Fruit fly (Drosophila melanogaster) whole organism, embryonic: ENCODE results near the gene bb8.

ENCODE experiments used
- Atf-2 ChIP-seq: fragments of 200-800 bp; sonication (Bioruptor generic); optimal IDR thresholded peaks from 2 replicates; lab custom pipeline; 2016; ENCODE audit warnings: missing biosample characterization, missing genetic modification characterization
- Bgb ChIP-seq: fragments of 200-800 bp; sonication (Bioruptor generic); IDR thresholded peaks from 2 replicates; pipeline ENCODE4 v1.3.6; 2022; ENCODE audit warnings: missing biosample characterization, missing genetic modification characterization; ENCODE audit not compliant: partially characterized antibody
- CG10147 ChIP-seq: fragments of 200-800 bp; sonication (Bioruptor generic); optimal IDR thresholded peaks from 2 replicates; lab custom pipeline; 2019; ENCODE audit warnings: missing biosample characterization, mild to moderate bottlenecking, missing genetic modification characterization, moderate library complexity
- CG1024 ChIP-seq: fragments of 200-800 bp; sonication (Bioruptor generic); IDR thresholded peaks from 2 replicates; pipeline ENCODE4 v1.3.6; 2022; ENCODE audit warnings: missing biosample characterization, missing genetic modification characterization
- CG11723 ChIP-seq: fragments of 200-800 bp; sonication (Bioruptor generic); optimal IDR thresholded peaks from 2 replicates; lab custom pipeline; 2017; ENCODE audit warnings: missing biosample characterization, mild to moderate bottlenecking, missing genetic modification characterization
- CG12236 ChIP-seq: fragments of 200-800 bp; sonication (Bioruptor generic); optimal IDR thresholded peaks from 2 replicates; lab custom pipeline; 2016; ENCODE audit warnings: missing biosample characterization, missing genetic modification characterization
- CG13296 ChIP-seq: fragments of 200-800 bp; sonication (Bioruptor generic); optimal IDR thresholded peaks from 3 replicates; lab custom pipeline; 2018; ENCODE audit warnings: missing biosample characterization, mild to moderate bottlenecking, missing genetic modification characterization
- CG13624 ChIP-seq: fragments of 200-800 bp; sonication (Bioruptor generic); optimal IDR thresholded peaks from 2 replicates; lab custom pipeline; 2016; ENCODE audit warnings: missing biosample characterization, missing genetic modification characterization
- CG1602 ChIP-seq: fragments of 200-800 bp; sonication (Bioruptor generic); optimal IDR thresholded peaks from 3 replicates; lab custom pipeline; 2016; ENCODE audit warnings: missing biosample characterization, missing genetic modification characterization
- CG17328 ChIP-seq: fragments of 200-800 bp; sonication (Bioruptor generic); IDR thresholded peaks from 2 replicates; pipeline ENCODE4 v1.3.6; 2022; ENCODE audit warnings: missing biosample characterization, missing genetic modification characterization
- CG17385 ChIP-seq: fragments of 200-800 bp; sonication (Bioruptor generic); optimal IDR thresholded peaks from 3 replicates; lab custom pipeline; 2018; ENCODE audit warnings: missing biosample characterization, mild to moderate bottlenecking, missing genetic modification characterization
- CG17612 ChIP-seq: fragments of 200-800 bp; sonication (Bioruptor generic); IDR thresholded peaks from 2 replicates; pipeline ENCODE4 v1.3.6; 2022; ENCODE audit warnings: missing biosample characterization, missing genetic modification characterization
- CG18599 ChIP-seq: fragments of 200-800 bp; sonication (Bioruptor generic); optimal IDR thresholded peaks from 3 replicates; lab custom pipeline; 2017; ENCODE audit warnings: missing biosample characterization, missing genetic modification characterization, mild to moderate bottlenecking, moderate library complexity, missing genetic modification reagents
- CG3281 ChIP-seq: fragments of 200-800 bp; sonication (Bioruptor generic); optimal IDR thresholded peaks from 3 replicates; lab custom pipeline; 2017; ENCODE audit warnings: missing biosample characterization, mild to moderate bottlenecking, missing genetic modification characterization
- CG3847 ChIP-seq: fragments of 200-800 bp; sonication (Bioruptor generic); IDR thresholded peaks from 2 replicates; pipeline ENCODE4 v1.3.6; 2022; ENCODE audit warnings: missing biosample characterization, missing genetic modification characterization
- CG4617 ChIP-seq: fragments of 200-800 bp; sonication (Bioruptor generic); optimal IDR thresholded peaks from 3 replicates; lab custom pipeline; 2016; ENCODE audit warnings: missing biosample characterization, missing genetic modification characterization, borderline replicate concordance
- CG7556 ChIP-seq: fragments of 200-800 bp; sonication (Bioruptor generic); optimal IDR thresholded peaks from 2 replicates; lab custom pipeline; 2017; ENCODE audit warnings: missing biosample characterization, mild to moderate bottlenecking, missing genetic modification characterization
- CG7786 ChIP-seq: fragments of 200-800 bp; sonication (Bioruptor generic); optimal IDR thresholded peaks from 2 replicates; lab custom pipeline; 2016; ENCODE audit warnings: missing biosample characterization, missing genetic modification characterization
- CG7963 ChIP-seq: fragments of 200-800 bp; sonication (Bioruptor generic); IDR thresholded peaks from 3 replicates; pipeline ENCODE4 v1.3.6; 2022; ENCODE audit warnings: missing biosample characterization, missing genetic modification characterization; ENCODE audit not compliant: partially characterized antibody
- CG8924 ChIP-seq: fragments of 200-800 bp; optimal IDR thresholded peaks from 3 replicates; lab custom pipeline; 2019; ENCODE audit warnings: missing biosample characterization, mild to moderate bottlenecking, missing genetic modification characterization, moderate library complexity
- CG9727 ChIP-seq: fragments of 200-800 bp; sonication (Bioruptor generic); optimal IDR thresholded peaks from 3 replicates; lab custom pipeline; 2017; ENCODE audit warnings: missing biosample characterization, mild to moderate bottlenecking, missing genetic modification characterization
- Dbx ChIP-seq: fragments of 200-800 bp; sonication (Bioruptor generic); IDR thresholded peaks from 3 replicates; pipeline ENCODE4 v1.3.6; 2022; ENCODE audit warnings: missing biosample characterization, missing genetic modification characterization
- Dip3 ChIP-seq: fragments of 200-800 bp; sonication (Bioruptor generic); optimal IDR thresholded peaks from 3 replicates; lab custom pipeline; 2016; ENCODE audit warnings: missing biosample characterization, missing genetic modification characterization
- E2f2 ChIP-seq: fragments of 200-800 bp; sonication (Bioruptor generic); IDR thresholded peaks from 2 replicates; pipeline ENCODE4 v1.3.6; 2022; ENCODE audit warnings: missing biosample characterization, missing genetic modification characterization
- Lim3 ChIP-seq: fragments of 200-800 bp; sonication (Bioruptor generic); IDR thresholded peaks from 2 replicates; pipeline ENCODE4 v1.3.6; 2022; ENCODE audit warnings: missing biosample characterization, missing genetic modification characterization
- Mad ChIP-seq: fragments of 200-800 bp; sonication (Bioruptor generic); optimal IDR thresholded peaks from 2 replicates; lab custom pipeline; 2016; ENCODE audit warnings: missing biosample characterization, missing genetic modification characterization
- NfI ChIP-seq: fragments of 200-800 bp; sonication (Bioruptor generic); optimal IDR thresholded peaks from 3 replicates; lab custom pipeline; 2018; ENCODE audit warnings: missing biosample characterization, mild to moderate bottlenecking, missing genetic modification characterization, moderate library complexity
- Six4 ChIP-seq: fragments of 200-800 bp; sonication (Bioruptor generic); optimal IDR thresholded peaks from 2 replicates; lab custom pipeline; 2016; ENCODE audit warnings: missing biosample characterization, missing genetic modification characterization
- Sox100B ChIP-seq: fragments of 200-800 bp; sonication (Bioruptor generic); optimal IDR thresholded peaks from 3 replicates; lab custom pipeline; 2018; ENCODE audit warnings: missing biosample characterization, mild to moderate bottlenecking, missing genetic modification characterization
- Spps ChIP-seq: fragments of 200-800 bp; sonication (Bioruptor generic); optimal IDR thresholded peaks from 2 replicates; lab custom pipeline; 2018; ENCODE audit warnings: missing biosample characterization, mild to moderate bottlenecking, missing genetic modification characterization
- YL-1 ChIP-seq: fragments of 200-800 bp; sonication (Bioruptor generic); optimal IDR thresholded peaks from 3 replicates; lab custom pipeline; 2017; ENCODE audit warnings: missing biosample characterization, mild to moderate bottlenecking, missing genetic modification characterization
- ac ChIP-seq: fragments of 200-800 bp; sonication (Bioruptor generic); optimal IDR thresholded peaks from 3 replicates; lab custom pipeline; 2017; ENCODE audit warnings: missing biosample characterization, mild to moderate bottlenecking, missing genetic modification characterization
- btn ChIP-seq: fragments of 200-800 bp; sonication (Bioruptor generic); optimal IDR thresholded peaks from 2 replicates; lab custom pipeline; 2016; ENCODE audit warnings: missing biosample characterization, missing genetic modification characterization
- corto ChIP-seq: fragments of 200-800 bp; sonication (Bioruptor generic); optimal IDR thresholded peaks from 2 replicates; lab custom pipeline; 2016; ENCODE audit warnings: missing biosample characterization, mild to moderate bottlenecking, missing genetic modification characterization, moderate library complexity
- ewg ChIP-seq: fragments of 200-800 bp; sonication (Bioruptor generic); optimal IDR thresholded peaks from 3 replicates; lab custom pipeline; 2017; ENCODE audit warnings: mild to moderate bottlenecking, missing biosample characterization, missing genetic modification reagents, missing genetic modification characterization
- fd3F ChIP-seq: fragments of 200-800 bp; sonication (Bioruptor generic); optimal IDR thresholded peaks from 2 replicates; lab custom pipeline; 2018; ENCODE audit warnings: missing biosample characterization, mild to moderate bottlenecking, missing genetic modification characterization, moderate library complexity
- fru ChIP-seq: fragments of >200 bp; optimal IDR thresholded peaks from 2 replicates; lab custom pipeline; 2017
- maf-S ChIP-seq: fragments of 200-800 bp; sonication (Bioruptor generic); optimal IDR thresholded peaks from 2 replicates; lab custom pipeline; 2016; ENCODE audit warnings: missing biosample characterization, missing genetic modification characterization
- nerfin-2 ChIP-seq: fragments of 200-800 bp; sonication (Bioruptor generic); IDR thresholded peaks from 2 replicates; pipeline ENCODE4 v1.3.6; 2022; ENCODE audit warnings: missing biosample characterization, missing genetic modification characterization; ENCODE audit not compliant: partially characterized antibody
- org-1 ChIP-seq: fragments of 200-800 bp; sonication (Bioruptor generic); optimal IDR thresholded peaks from 2 replicates; lab custom pipeline; 2017; ENCODE audit warnings: missing biosample characterization, missing genetic modification characterization
- otp ChIP-seq: fragments of 200-800 bp; sonication (Bioruptor generic); IDR thresholded peaks from 3 replicates; pipeline ENCODE4, ENCODE4 v1.3.6; 2022; ENCODE audit warnings: missing biosample characterization, missing genetic modification characterization
- sc ChIP-seq, 3 experiments: fragments of >200 bp in 2 of 3; fragments of 200-800 bp in 1 of 3; sonication (Bioruptor generic) in 1 of 3; optimal IDR thresholded peaks; 2 replicates in 2 of 3; 3 replicates in 1 of 3; lab custom pipeline; 2017; ENCODE audit warnings: mild to moderate bottlenecking in 1 of 3, missing biosample characterization in 1 of 3, missing genetic modification characterization in 1 of 3, missing genetic modification reagents in 1 of 3
- sens ChIP-seq: fragments of 200-800 bp; sonication (Bioruptor generic); peaks from one replicate; lab custom pipeline; 2016; ENCODE audit warnings: missing biosample characterization, missing genetic modification characterization
- seq ChIP-seq: fragments of 200-800 bp; sonication (Bioruptor generic); IDR thresholded peaks from 2 replicates; pipeline ENCODE4 v1.3.6; 2022; ENCODE audit warnings: missing biosample characterization, missing genetic modification characterization
- shn ChIP-seq: fragments of 200-800 bp; sonication (Bioruptor generic); optimal IDR thresholded peaks from 3 replicates; lab custom pipeline; 2016; ENCODE audit warnings: missing biosample characterization, missing genetic modification characterization
- sima ChIP-seq: fragments of 200-800 bp; sonication (Bioruptor generic); optimal IDR thresholded peaks from 2 replicates; lab custom pipeline; 2016; ENCODE audit warnings: missing biosample characterization, missing genetic modification characterization
- ssp ChIP-seq: fragments of 200-800 bp; sonication (Bioruptor generic); IDR thresholded peaks from 2 replicates; pipeline ENCODE4 v1.3.6; 2022; ENCODE audit warnings: missing biosample characterization, missing genetic modification characterization
- tap ChIP-seq: fragments of 200-800 bp; optimal IDR thresholded peaks from 3 replicates; lab custom pipeline; 2019; ENCODE audit warnings: missing biosample characterization, mild to moderate bottlenecking, missing genetic modification characterization, moderate library complexity
- vvl ChIP-seq: fragments of 200-800 bp; sonication (Bioruptor generic); IDR thresholded peaks from 2 replicates; pipeline ENCODE4 v1.3.6; 2022; ENCODE audit warnings: missing biosample characterization, missing genetic modification characterization
- zen2 ChIP-seq: fragments of 200-800 bp; sonication (Bioruptor generic); IDR thresholded peaks from 3 replicates; pipeline ENCODE4 v1.3.6; 2022; ENCODE audit warnings: missing biosample characterization, missing genetic modification characterization; ENCODE audit not compliant: partially characterized antibody

bb8 gene

DNA sequence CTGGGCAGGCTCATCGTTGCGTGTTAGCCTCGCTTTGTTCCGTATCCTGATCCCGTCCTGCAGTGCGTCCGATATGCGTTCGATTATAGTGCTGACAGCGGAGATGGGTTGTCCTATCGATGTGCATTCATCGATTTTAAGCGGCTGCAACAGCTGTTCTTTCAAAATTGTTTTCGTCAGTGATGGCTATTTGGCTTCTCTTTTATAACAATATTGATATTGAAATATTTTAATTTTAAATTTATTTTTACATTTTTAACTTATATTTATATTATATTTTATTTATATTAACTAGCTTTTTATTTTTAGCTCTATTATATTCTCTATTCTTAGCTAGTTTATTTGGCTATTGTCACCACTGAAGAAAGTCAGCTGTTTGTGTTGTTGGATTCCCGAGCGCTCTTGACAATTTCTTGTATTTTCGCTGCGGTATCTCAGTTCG lies 32.0 kb downstream of the bb8 start, which contains the start of the genes wda and Pex11c (continued):
- TF ChIP-seq Dip3 (GFP tag; lab: Kevin White, UChicago) (peak; percentile 26), Atf-2 (peak; percentile 12), fd3F (GFP tag; lab: Kevin White, UChicago) (peak; percentile 88), vvl (GFP tag; lab: Robert Waterston, UW) (peak; percentile 95), Mad (GFP tag; lab: Kevin White, UChicago) (peak; percentile 44), CG4617 (GFP tag; lab: Kevin White, UChicago) (peak; percentile 70), CG13296 (GFP tag; lab: Kevin White, UChicago) (peak; percentile 68), CG1024 (GFP tag; lab: Robert Waterston, UW) (peak; percentile 43; the same call in 1 of the 2 replicates), corto (GFP tag; lab: Kevin White, UChicago) (peak; percentile 18), CG7556 (GFP tag; lab: Kevin White, UChicago) (peak; percentile 92), btn (no peak), CG17385 (GFP tag; lab: Kevin White, UChicago) (peak; percentile 81), Lim3 (GFP tag; lab: Robert Waterston, UW) (peak; percentile 67), CG17612 (GFP tag; lab: Robert Waterston, UW) (0 out of 2 replicates have a peak, but pooled peaks have one; percentile 40), Bgb (GFP tag; lab: Robert Waterston, UW) (peak; percentile 77), org-1 (GFP tag; lab: Kevin White, UChicago) (peak; percentile 55), CG1602 (GFP tag; lab: Kevin White, UChicago) (peak; percentile 86), seq (GFP tag; lab: Robert Waterston, UW) (peak; percentile 64), E2f2 (GFP tag; lab: Robert Waterston, UW) (peak; percentile 73), CG7963 (GFP tag; lab: Robert Waterston, UW) (no peak), YL-1 (peak; percentile 71), Six4 (peak; percentile 56), sc (optimal IDR thresholded peaks at IDR 0.05; lab: Kevin White, UChicago) (no peak), sc (GFP tag; optimal IDR thresholded peaks at IDR 0.05; lab: Kevin White, UChicago) (peak; percentile 82), Sox100B (GFP tag; lab: Kevin White, UChicago) (peak; percentile 80), ac (GFP tag; lab: Kevin White, UChicago) (peak; percentile 39), fru (lab: Kevin White, UChicago) (no peak), otp (GFP tag; lab: Robert Waterston, UW) (peak; percentile 68; the same call in 1 of the 3 replicates), tap (peak; percentile 70), ewg (GFP tag; lab: Kevin White, UChicago) (peak; percentile 72), CG8924 (tag; lab: Kevin White, UChicago) (peak; percentile 91), shn (GFP tag; lab: Kevin White, UChicago) (no peak), nerfin-2 (peak; percentile 33; the same call in 1 of the 2 replicates), CG18599 (GFP tag; lab: Kevin White, UChicago) (peak; percentile 85), Spps (tag; lab: Kevin White, UChicago) (peak; percentile 66), CG7786 (peak; percentile 39), CG17328 (GFP tag; lab: Robert Waterston, UW) (peak; percentile 85), CG13624 (no peak), CG3847 (GFP tag; lab: Robert Waterston, UW) (peak; percentile 89), zen2 (GFP tag; lab: Robert Waterston, UW) (peak; percentile 19; the same call in 1 of the 3 replicates), NfI (peak; percentile 83), maf-S (no peak), CG9727 (peak; percentile 80), CG3281 (GFP tag; lab: Kevin White, UChicago) (peak; percentile 61), sima (GFP tag; lab: Kevin White, UChicago) (no peak), CG10147 (GFP tag; lab: Kevin White, UChicago) (peak; percentile 66), Dbx (GFP tag; lab: Robert Waterston, UW) (peak; percentile 85; the same call in 2 of the 3 replicates), ssp (peak; percentile 84), sens (GFP tag; lab: Kevin White, UChicago) (peak; percentile 75), CG11723 (GFP tag; lab: Kevin White, UChicago) (no peak), CG12236 (GFP tag; lab: Kevin White, UChicago) (no peak)
